Worm (Caenorhabditis elegans): ENCODE data around the gene F26F12.2.

DNA sequence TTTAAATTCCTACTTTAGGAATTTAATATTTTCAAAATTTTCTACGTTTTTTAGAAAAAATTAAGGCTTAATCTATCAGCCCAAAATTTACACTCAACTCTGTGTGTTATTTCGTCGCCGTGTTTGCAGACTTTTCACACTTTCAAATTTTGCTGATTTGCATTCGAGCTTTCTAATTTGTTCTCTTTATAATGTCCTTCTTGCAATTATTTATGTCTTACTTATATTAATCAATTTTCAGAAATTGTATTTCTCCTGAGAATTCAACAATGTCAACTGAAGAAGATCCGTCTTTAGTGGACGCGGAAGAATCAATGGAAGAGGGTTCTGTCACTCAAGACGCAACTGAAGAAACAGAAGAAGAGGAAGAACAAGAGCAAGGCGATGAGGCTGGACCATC is 11.8 kb downstream of the F26F12.2 start, which contains the start of gene let-418:
- TF ChIP-seq ces-1 (GFP tag; optimal IDR thresholded peaks at IDR 0.05) = no peak
- TF ChIP-seq snpc-4 (tag; optimal IDR thresholded peaks at IDR 0.05) = no peak
- no peak for TF ChIP-seq ztf-11 (tag; optimal IDR thresholded peaks at IDR 0.05)
- TF ChIP-seq lin-13 (tag; optimal IDR thresholded peaks at IDR 0.05) = no peak
- no peak for TF ChIP-seq nhr-76 (tag; optimal IDR thresholded peaks at IDR 0.05)
- no peak for TF ChIP-seq cnd-1 (tag; optimal IDR thresholded peaks at IDR 0.05)
- no peak for TF ChIP-seq nhr-12 (tag; optimal IDR thresholded peaks at IDR 0.05)
- no peak for TF ChIP-seq mab-5 (tag; optimal IDR thresholded peaks at IDR 0.05)
- TF ChIP-seq nhr-28 (tag; optimal IDR thresholded peaks at IDR 0.05) = no peak
- TF ChIP-seq flh-1 (GFP tag; optimal IDR thresholded peaks at IDR 0.05) = no peak
- TF ChIP-seq mls-2 (tag; optimal IDR thresholded peaks at IDR 0.05) = no peak
